Fruit fly (Drosophila melanogaster): ENCODE data around the gene Cbp80.
A peak's percentile ranks its signal among the peaks of the same experiment; 100 is the strongest.

The Cbp80 gene

dm6 chrX:4699775-4700174 is 50.0 kb downstream of the Cbp80 start (continued):
- TF ChIP-seq Oli (tag; optimal IDR thresholded peaks at IDR 0.05) (peak; percentile 0), CG8290 (GFP tag; optimal IDR thresholded peaks at IDR 0.05) (no peak), CG8290 (tag; optimal IDR thresholded peaks at IDR 0.05) (no peak), CG14014 (GFP tag; IDR thresholded peaks at IDR 0.05) (peak; percentile 38; the same call in 1 of the 2 replicates), Dbx (GFP tag; IDR thresholded peaks at IDR 0.05) (0 out of 3 replicates have a peak, but pooled peaks have one; percentile 17), CG11560 (tag; IDR thresholded peaks at IDR 0.05) (no peak), Ptx1 (GFP tag; IDR thresholded peaks at IDR 0.05) (peak; percentile 38; the same call in 1 of the 2 replicates), CG18599 (GFP tag; optimal IDR thresholded peaks at IDR 0.05) (no peak), Hr3 (GFP tag; optimal IDR thresholded peaks at IDR 0.05) (peak; percentile 27), slbo (GFP tag; IDR thresholded peaks at IDR 0.05) (peak; percentile 29), ara (GFP tag; IDR thresholded peaks at IDR 0.05) (0 out of 2 replicates have a peak, but pooled peaks have one; percentile 12), lmd (GFP tag; IDR thresholded peaks at IDR 0.05) (peak; percentile 34; the same call in 1 of the 2 replicates), lilli (GFP tag; optimal IDR thresholded peaks at IDR 0.05) (peak; percentile 33), yki (optimal IDR thresholded peaks at IDR 0.05) (no peak), CG17612 (GFP tag; IDR thresholded peaks at IDR 0.05) (no peak), phol (tag; optimal IDR thresholded peaks at IDR 0.05) (peak; percentile 27), CG17361 (GFP tag; IDR thresholded peaks at IDR 0.05) (peak; percentile 50; the same call in 1 of the 3 replicates), Hr51 (GFP tag; optimal IDR thresholded peaks at IDR 0.05) (peak in 1 of 2 experiments; percentile 24), dysf (GFP tag; IDR thresholded peaks at IDR 0.05) (peak; percentile 49; the same call in 2 of the 3 replicates), CoRest (tag; optimal IDR thresholded peaks at IDR 0.05) (peak; percentile 10), CHES-1-like (GFP tag; optimal IDR thresholded peaks at IDR 0.05) (no peak), CG18262 (tag; optimal IDR thresholded peaks at IDR 0.05) (peak; percentile 21), Med (GFP tag) (peak; percentile 46), B-H1 (GFP tag; IDR thresholded peaks at IDR 0.05) (peak; percentile 26; the same call in 2 of the 3 replicates), row (GFP tag; IDR thresholded peaks at IDR 0.05) (peak; percentile 32; the same call in 2 of the 3 replicates), gfzf (GFP tag; optimal IDR thresholded peaks at IDR 0.05) (no peak), slou (GFP tag; optimal IDR thresholded peaks at IDR 0.05) (peak; percentile 7), chn (GFP tag; optimal IDR thresholded peaks at IDR 0.05) (no peak), Pdp1 (GFP tag; optimal IDR thresholded peaks at IDR 0.05) (peak in 1 of 2 experiments; percentile 12), seq (GFP tag; IDR thresholded peaks at IDR 0.05) (0 out of 2 replicates have a peak, but pooled peaks have one; percentile 31), gem (tag; optimal IDR thresholded peaks at IDR 0.05) (peak; percentile 41), Xrp1 (GFP tag; IDR thresholded peaks at IDR 0.05) (peak; percentile 48; the same call in 1 of the 2 replicates), sisA (GFP tag; IDR thresholded peaks at IDR 0.05) (peak; percentile 17; the same call in 1 of the 2 replicates), CG11504 (tag; optimal IDR thresholded peaks at IDR 0.05) (peak; percentile 43), Sox100B (GFP tag; optimal IDR thresholded peaks at IDR 0.05) (peak; percentile 27), CG30403 (GFP tag; optimal IDR thresholded peaks at IDR 0.05) (peak; percentile 37), sc (optimal IDR thresholded peaks at IDR 0.05) (no peak), sc (GFP tag; optimal IDR thresholded peaks at IDR 0.05) (no peak), CG6689 (GFP tag; IDR thresholded peaks at IDR 0.05) (peak; percentile 55), tgo (GFP tag; IDR thresholded peaks at IDR 0.05) (peak; percentile 20; the same call in 2 of the 3 replicates), fd102C (GFP tag; optimal IDR thresholded peaks at IDR 0.05) (no peak), CG2678 (tag; optimal IDR thresholded peaks at IDR 0.05) (peak; percentile 35), eve (GFP tag; optimal IDR thresholded peaks at IDR 0.05) (peak in 1 of 2 experiments; percentile 39), Hmr (GFP tag; optimal IDR thresholded peaks at IDR 0.05) (peak; percentile 8), lab (GFP tag; optimal IDR thresholded peaks at IDR 0.05) (peak; percentile 11), mam (GFP tag; optimal IDR thresholded peaks at IDR 0.05) (peak; percentile 1), CG10431 (GFP tag; optimal IDR thresholded peaks at IDR 0.05) (no peak)
